Worm (Caenorhabditis elegans) whole organism, L2 larva: Measurements from ENCODE around the gene F56C9.3.

Experiments
- fos-1 ChIP-seq: fragments of 150-350 bp; optimal IDR thresholded peaks from 2 replicates; lab custom pipeline; 2014; ENCODE audit warnings: missing biosample characterization, missing genetic modification characterization
- lin-39 ChIP-seq: fragments of 150-350 bp; optimal IDR thresholded peaks from 2 replicates; lab custom pipeline; 2014; ENCODE audit warnings: missing biosample characterization, missing genetic modification reagents, missing genetic modification characterization
- nhr-12 ChIP-seq: fragments of 150-350 bp; optimal IDR thresholded peaks from 2 replicates; lab custom pipeline; 2014; ENCODE audit warnings: missing biosample characterization, missing genetic modification characterization
- nhr-23 ChIP-seq: fragments of 150-350 bp; optimal IDR thresholded peaks from 2 replicates; lab custom pipeline; 2014; ENCODE audit warnings: missing biosample characterization, missing genetic modification reagents, missing genetic modification characterization
- unc-62 ChIP-seq: fragments of 150-350 bp; optimal IDR thresholded peaks from 2 replicates; lab custom pipeline; 2014; ENCODE audit warnings: missing biosample characterization, missing genetic modification reagents, missing genetic modification characterization
- ztf-4 ChIP-seq: fragments of 150-350 bp; optimal IDR thresholded peaks from 2 replicates; lab custom pipeline; 2014; ENCODE audit warnings: missing biosample characterization, missing genetic modification characterization

DNA sequence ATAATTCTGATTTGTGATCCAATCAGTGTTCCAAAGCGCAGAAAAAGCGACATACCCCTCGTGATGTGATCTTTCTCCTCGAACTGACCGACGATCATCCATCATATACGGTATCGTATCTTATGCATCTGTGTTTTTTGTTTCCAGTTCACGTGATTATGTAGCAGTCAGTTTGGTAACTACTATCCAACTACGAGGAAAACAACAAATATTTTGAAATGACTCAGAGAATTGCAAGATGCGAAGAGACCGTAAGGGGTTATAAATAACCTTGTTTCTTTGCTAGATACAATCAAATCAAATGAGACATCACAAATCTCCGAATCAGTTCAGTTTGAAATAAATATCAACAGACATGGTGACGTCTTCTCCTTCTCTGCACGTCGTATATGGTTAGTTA lies 10.9 kb upstream of the F56C9.3 start:
- TF ChIP-seq lin-39 (tag; lab: Kevin White, UChicago): no peak
- TF ChIP-seq unc-62 (GFP tag; lab: Kevin White, UChicago): no peak
- TF ChIP-seq fos-1 (tag; lab: Kevin White, UChicago): peak; percentile 21
- TF ChIP-seq ztf-4 (tag; lab: Kevin White, UChicago): no peak
- peak; percentile 24 for TF ChIP-seq nhr-23 (tag; lab: Kevin White, UChicago)
- no peak for TF ChIP-seq nhr-12 (tag; lab: Kevin White, UChicago)
